Worm (Caenorhabditis elegans): ENCODE measurements around the gene T22B2.1.

DNA sequence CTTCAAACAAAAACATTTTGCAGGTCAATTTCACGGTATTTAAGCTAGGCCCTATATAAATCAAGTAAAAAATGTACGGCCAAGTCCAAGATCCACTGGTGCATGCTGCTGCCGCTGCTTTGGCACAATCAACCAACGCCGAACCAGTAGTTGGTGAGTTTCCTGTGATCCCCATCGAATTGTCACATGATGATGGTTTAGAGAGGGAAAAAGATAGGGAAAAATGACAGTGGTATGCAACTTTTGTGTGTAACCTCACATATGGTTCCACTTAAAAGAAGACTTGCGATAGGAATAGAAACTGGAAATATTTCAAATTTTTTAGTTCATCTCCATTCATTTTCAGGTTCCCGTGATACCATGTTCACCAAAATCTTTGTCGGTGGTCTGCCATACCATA lies 21.3 kb upstream of the T22B2.1 start, which contains the start of gene sup-12:
- TF ChIP-seq tbx-2 (tag; optimal IDR thresholded peaks at IDR 0.05) (no peak), ama-1 (optimal IDR thresholded peaks at IDR 0.05) (no peak), mdl-1 (tag; optimal IDR thresholded peaks at IDR 0.05) (no peak), nhr-28 (tag; optimal IDR thresholded peaks at IDR 0.05) (no peak), zag-1 (tag; optimal IDR thresholded peaks at IDR 0.05) (no peak), nhr-76 (tag; optimal IDR thresholded peaks at IDR 0.05) (no peak)
